Worm (Caenorhabditis elegans) whole organism, L1 larva: ENCODE measurements around the gene ZK377.15.

Experiments used
- alr-1 ChIP-seq: fragments of 200-800 bp; sonication (Bioruptor generic); optimal IDR thresholded peaks from 2 replicates; lab custom pipeline; 2018; ENCODE audit warnings: borderline replicate concordance, mild to moderate bottlenecking, missing genetic modification characterization, missing compliant biosample characterization
- aly-2 ChIP-seq: fragments of 150-350 bp; optimal IDR thresholded peaks from 2 replicates; lab custom pipeline; 2014; ENCODE audit warnings: missing biosample characterization, missing genetic modification characterization
- ama-1 ChIP-seq: fragments of 150-350 bp; optimal IDR thresholded peaks from 2 replicates; lab custom pipeline; 2014
- isw-1 ChIP-seq: fragments of 200-800 bp; sonication (Bioruptor generic); IDR thresholded peaks from 2 replicates; pipeline ENCODE4 v1.3.6; 2022; ENCODE audit warnings: missing genetic modification characterization, missing compliant biosample characterization
- mdl-1 ChIP-seq, 2 experiments: fragments of 150-350 bp; optimal IDR thresholded peaks; 2 replicates each; lab custom pipeline; 2014 to 2017; ENCODE audit warnings: missing biosample characterization in 2 of 2, missing genetic modification characterization in 2 of 2, inconsistent platforms in 1 of 2
- mep-1 ChIP-seq: fragments of 150-350 bp; optimal IDR thresholded peaks from 2 replicates; lab custom pipeline; 2014; ENCODE audit warnings: missing biosample characterization, missing genetic modification characterization
- nhr-11 ChIP-seq: fragments of 150-350 bp; optimal IDR thresholded peaks from 2 replicates; lab custom pipeline; 2014; ENCODE audit warnings: missing biosample characterization, missing genetic modification characterization
- nhr-90 ChIP-seq: sonication (generic microtip); optimal IDR thresholded peaks from 2 replicates; lab custom pipeline; 2016; ENCODE audit warnings: mild to moderate bottlenecking, missing genetic modification characterization, missing compliant biosample characterization; ENCODE audit not compliant: poor library complexity
- sptf-1 ChIP-seq: fragments of 150-350 bp; optimal IDR thresholded peaks from 2 replicates; lab custom pipeline; 2014; ENCODE audit warnings: missing biosample characterization, missing genetic modification characterization
- unc-62 ChIP-seq: fragments of 150-350 bp; optimal IDR thresholded peaks from 2 replicates; lab custom pipeline; 2014; ENCODE audit warnings: missing biosample characterization, missing genetic modification reagents, missing genetic modification characterization
- ztf-11 ChIP-seq, 2 experiments: sonication (generic microtip); optimal IDR thresholded peaks; 2 replicates each; lab custom pipeline; 2016 to 2017; ENCODE audit warnings: missing genetic modification characterization in 2 of 2, missing biosample characterization in 1 of 2, missing compliant biosample characterization in 1 of 2
- ztf-4 ChIP-seq: fragments of 150-350 bp; optimal IDR thresholded peaks from 2 replicates; lab custom pipeline; 2014; ENCODE audit warnings: missing biosample characterization, missing genetic modification characterization

DNA sequence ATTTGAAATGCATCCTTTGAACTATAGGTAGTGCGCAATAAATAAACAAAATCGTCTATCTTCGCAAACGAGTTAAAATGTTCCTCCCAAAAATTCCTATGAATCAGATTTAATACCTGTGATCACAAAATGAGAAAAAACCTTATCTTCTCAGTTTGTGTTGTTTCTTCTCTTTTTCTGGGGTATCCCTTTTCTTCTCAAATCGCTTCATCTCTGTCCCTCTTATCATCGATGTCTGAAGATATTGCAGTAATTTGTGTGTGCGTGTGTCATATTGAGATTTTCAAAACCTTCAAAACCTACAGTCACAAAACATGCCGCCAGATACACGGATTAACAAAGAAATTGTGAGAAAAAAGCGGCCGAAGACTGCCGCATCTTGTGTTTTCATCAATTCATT is 30.1 kb upstream of the ZK377.15 start, which contains the start of gene glt-1:
- TF ChIP-seq nhr-90 (tag; lab: Kevin White, UChicago) (no peak), sptf-1 (no peak), ztf-4 (no peak), unc-62 (no peak), ztf-11 (tag; optimal IDR thresholded peaks at IDR 0.05; lab: Kevin White, UChicago) (no peak), nhr-11 (no peak), alr-1 (tag; lab: Kevin White, UChicago) (no peak), mdl-1 (tag; optimal IDR thresholded peaks at IDR 0.05; lab: Kevin White, UChicago) (no peak), aly-2 (tag; lab: Kevin White, UChicago) (no peak), isw-1 (GFP tag; lab: Robert Waterston, UW) (no peak), mep-1 (no peak), ama-1 (lab: Kevin White, UChicago) (no peak)
